Fruit fly (Drosophila melanogaster): ENCODE results near the gene CG32413.

The CG32413 gene

DNA sequence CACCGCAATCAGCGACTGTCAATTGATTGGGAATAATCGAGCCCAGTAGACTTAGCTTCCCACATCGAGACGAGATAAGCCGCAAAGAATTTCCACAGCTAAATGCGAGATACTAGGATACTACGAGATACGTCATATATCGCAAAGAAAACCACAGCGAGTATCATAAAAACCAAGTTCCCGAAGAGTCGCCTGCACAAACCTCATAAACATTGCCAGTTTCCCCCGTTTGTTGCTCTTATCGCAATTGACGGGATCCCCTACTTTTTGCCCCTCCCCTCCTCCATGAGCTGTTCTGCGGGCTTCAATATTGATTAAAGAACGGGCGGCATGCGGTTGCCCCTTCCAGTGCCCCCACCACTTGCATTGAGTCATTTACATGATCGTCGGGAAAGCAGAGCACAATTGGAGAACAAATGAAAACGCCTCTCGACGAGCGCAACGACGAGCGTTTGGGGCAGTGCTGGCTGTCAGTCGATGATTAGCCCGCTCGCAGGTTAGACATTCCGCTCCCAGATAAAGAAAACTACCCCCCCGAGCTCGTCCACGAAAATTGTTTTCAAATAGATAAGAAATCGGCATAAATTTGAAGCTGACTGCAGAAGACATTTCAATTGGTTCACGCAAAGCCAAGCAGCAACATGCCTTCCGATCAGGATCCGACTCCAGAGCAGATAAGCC lies 18.3 kb upstream of the CG32413 start, which contains the start of gene CG32407:
Gene CG32407 (plus strand): TSS at position 51 of the 681 bp plus-strand sequence.
- no peak for TF ChIP-seq CG17801 (GFP tag; optimal IDR thresholded peaks at IDR 0.05; ENCODE audit: partially characterized antibody)

DNA sequence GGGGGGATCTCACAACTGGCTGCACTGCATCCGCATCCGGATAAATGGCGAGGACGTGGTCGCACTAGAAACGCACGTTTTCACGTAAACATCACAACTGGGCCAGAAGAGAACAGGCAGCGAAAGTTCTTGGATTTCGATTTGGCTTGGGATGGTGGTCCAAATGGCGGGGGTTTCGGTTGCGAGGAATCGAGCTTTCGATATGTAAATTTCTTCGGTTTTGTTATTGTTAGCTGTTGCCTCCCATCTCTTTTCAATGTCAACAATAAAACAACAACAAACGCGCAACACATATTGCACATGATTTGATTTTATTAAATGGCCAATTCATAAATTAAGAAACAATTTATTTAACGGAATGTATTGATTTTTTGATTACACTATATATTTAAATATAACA lies 17.4 kb upstream of the CG32413 start, which contains the start of gene PXo:
Gene PXo (minus strand): TSS at position 101 of the 400 bp plus-strand sequence.
- no peak for TF ChIP-seq CG17801 (GFP tag; optimal IDR thresholded peaks at IDR 0.05; ENCODE audit: partially characterized antibody)

DNA sequence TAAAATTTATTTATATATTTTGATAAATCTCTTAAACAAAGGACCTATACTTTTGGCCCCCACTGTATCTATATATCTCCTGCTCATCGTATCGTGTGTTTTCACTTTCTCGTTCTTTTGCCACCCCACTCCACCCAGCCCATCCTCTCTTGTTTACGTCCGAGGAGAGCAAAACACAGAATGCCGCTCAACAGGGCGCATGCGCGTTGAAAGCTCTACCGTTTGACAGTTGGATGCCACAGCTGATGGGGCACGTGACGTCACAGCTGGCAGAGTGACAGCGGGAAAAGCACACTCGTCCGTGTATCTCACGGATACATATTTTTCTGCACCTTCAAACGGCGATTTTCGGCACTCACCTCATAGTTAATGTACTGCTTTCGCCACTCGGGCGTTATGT lies 16.9 kb upstream of the CG32413 start:
- no peak for TF ChIP-seq CG17801 (GFP tag; optimal IDR thresholded peaks at IDR 0.05; ENCODE audit: partially characterized antibody)

DNA sequence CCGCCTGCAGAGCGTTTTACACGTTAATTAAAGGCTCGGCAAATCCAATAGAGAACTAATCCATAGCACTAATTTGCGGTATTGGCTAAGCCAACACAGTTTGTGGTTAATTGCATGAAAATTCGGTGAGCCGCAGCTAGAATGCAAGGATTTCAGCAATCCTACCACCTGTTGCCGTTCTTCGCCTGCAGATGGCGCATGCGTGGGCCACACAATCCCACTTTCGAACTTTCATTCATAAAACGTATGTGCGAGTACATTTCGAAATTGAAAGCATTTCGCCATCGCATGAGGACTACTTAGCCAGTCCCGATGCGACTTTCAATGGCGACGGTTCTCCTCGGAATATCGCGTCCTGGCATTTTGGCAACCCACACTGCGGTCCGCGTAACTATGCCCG lies 3.2 kb upstream of the CG32413 start, which contains the start of gene CG13288:
Gene CG13288 (plus strand): TSS at position 305 of the 400 bp plus-strand sequence.
- TF ChIP-seq CG17801 (GFP tag; optimal IDR thresholded peaks at IDR 0.05; ENCODE audit: partially characterized antibody): no peak

DNA sequence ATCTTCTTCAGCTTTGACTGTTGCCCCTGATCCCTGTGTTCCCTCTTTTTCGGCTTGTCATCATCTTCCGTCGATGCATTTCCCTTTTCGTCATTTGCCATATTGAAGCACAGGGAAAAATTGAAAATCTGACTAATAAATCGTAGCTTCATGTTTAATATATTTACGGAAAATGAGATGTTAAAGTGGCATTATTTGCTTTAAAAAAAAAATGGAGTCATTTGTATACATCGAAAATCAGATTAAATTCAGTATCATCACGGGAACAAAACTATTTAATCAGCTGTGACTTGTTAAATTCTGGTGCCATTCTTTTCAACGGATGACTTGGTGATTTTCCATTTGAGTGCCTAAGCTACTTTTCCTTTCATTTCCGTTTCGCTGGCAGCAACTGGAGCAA lies 2.7 kb upstream of the CG32413 start, which contains the start of gene CG10486:
Gene CG10486 (minus strand): TSS at position 101 of the 400 bp plus-strand sequence.
- no peak for TF ChIP-seq CG17801 (GFP tag; optimal IDR thresholded peaks at IDR 0.05; ENCODE audit: partially characterized antibody)

DNA sequence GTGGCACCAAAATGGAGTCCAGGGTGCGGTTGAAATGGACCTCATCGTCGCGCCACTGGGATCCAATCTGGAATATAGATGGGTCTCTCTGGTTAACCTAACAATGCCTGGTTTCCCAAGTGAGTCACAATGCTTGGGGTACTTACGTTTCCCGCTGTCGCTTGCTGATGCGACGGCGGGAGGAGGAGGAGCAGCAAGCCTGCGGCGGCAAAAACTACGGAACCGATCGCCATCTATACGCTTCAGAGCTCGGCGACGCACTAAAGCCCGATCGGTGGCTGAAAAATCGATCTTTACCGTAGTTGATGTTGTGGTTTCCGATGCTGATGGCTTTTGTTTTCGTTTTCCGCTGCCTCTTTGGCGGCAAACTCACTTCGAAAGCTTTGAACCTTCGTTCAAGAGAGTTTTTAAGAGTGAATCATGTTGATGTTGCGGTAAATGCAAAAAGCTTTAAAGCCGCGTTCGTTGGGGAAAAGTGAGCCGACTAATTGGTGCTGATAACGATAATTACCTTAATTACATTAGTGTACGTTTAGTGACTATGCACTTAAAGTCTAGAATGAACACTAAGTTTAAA lies 1.6 kb downstream of the CG32413 start, which contains the start of gene QC:
Gene QC (minus strand): TSS at position 268 of the 577 bp plus-strand sequence.
- no peak for TF ChIP-seq CG17801 (GFP tag; optimal IDR thresholded peaks at IDR 0.05; ENCODE audit: partially characterized antibody)

DNA sequence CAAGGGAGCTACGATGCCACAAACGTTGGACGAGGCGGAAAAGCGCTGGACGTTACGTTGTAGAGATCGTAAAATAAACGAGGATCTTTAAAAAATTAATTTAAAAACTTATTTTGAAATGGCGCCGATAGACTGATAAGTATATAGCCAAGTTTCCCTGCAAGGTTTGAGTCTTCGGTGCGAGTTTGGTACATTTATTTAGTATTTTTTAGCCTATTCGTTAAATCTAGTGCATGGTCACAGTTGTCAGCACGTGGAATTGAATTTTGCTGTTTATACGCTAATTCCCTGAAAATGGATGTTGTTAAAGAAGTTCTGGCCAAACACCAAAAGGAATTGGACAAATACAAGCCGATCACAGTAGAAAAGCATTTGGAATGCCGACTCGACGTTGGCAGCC lies 4.5 kb downstream of the CG32413 start, which contains the start of gene CG32409:
Gene CG32409 (plus strand): TSS at position 224 of the 400 bp plus-strand sequence.
- TF ChIP-seq CG17801 (GFP tag; optimal IDR thresholded peaks at IDR 0.05; ENCODE audit: partially characterized antibody): peak; percentile 5

DNA sequence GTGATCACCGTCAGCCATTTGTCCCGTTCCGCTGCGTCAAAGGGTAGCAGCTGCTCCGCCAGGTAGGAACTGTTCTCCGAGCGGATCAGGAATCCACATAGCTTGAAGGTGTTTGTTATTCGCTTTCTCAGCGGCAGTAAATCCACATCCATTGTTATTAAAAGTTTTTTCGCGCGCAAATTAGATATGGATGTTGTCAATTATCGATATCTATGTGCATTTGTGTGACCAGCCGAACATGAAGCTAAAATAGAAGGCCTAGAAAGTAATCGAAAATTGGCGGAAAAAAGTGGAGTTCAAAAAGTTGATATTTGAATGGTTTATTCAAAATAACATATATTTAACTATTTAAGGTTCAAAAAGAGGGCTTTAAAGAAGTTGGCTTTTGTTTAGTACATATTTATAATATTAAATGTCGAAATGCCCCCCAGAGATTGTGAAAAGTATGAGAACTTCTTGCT lies 6.6 kb downstream of the CG32413 start, which contains the start of the genes PolE2 and CG5592:
Gene PolE2 (minus strand): TSS at position 208 of the 461 bp plus-strand sequence.
Gene CG5592 (plus strand): TSS at position 411 of the 461 bp plus-strand sequence.
- TF ChIP-seq CG17801 (GFP tag; optimal IDR thresholded peaks at IDR 0.05; ENCODE audit: partially characterized antibody): no peak

DNA sequence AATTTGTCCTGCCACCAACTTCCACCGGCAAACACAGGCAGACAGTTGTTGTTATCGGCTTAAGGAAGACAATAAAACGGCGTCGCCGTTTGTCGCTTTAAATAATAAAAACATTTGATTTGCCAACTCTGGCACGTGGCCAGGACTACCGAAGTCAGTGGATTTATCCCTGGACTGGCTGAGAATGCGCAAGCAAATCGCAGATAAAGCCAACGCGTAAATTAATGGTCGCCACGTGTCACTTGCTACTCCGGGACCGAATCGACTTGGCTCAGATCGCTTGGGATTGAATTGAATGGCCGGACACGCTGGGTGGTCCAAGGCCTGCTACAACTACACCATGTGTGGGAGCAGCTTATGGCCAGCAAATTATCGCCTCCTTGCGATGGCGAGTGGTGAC lies 10.8 kb downstream of the CG32413 start:
- TF ChIP-seq CG17801 (GFP tag; optimal IDR thresholded peaks at IDR 0.05; ENCODE audit: partially characterized antibody): no peak

DNA sequence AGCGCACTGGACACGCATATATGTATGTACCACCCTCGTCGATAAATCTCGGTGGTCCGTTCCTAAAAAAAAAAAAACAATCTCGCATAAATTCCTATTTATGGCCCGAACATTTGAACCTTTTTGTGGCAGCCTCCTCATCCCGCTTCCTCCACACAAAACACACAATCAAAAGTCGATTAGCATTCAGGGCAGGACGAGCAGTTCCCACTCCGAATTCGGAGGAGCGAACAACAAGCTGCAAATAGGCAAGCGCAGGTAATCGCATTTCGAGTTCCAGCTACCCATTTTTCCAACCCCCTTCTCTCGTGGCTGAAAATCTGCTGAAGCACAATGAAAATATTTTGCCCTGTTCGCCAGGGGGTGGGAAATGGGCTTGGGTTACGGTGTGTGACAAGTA lies 12.0 kb downstream of the CG32413 start:
- no peak for TF ChIP-seq CG17801 (GFP tag; optimal IDR thresholded peaks at IDR 0.05; ENCODE audit: partially characterized antibody)

DNA sequence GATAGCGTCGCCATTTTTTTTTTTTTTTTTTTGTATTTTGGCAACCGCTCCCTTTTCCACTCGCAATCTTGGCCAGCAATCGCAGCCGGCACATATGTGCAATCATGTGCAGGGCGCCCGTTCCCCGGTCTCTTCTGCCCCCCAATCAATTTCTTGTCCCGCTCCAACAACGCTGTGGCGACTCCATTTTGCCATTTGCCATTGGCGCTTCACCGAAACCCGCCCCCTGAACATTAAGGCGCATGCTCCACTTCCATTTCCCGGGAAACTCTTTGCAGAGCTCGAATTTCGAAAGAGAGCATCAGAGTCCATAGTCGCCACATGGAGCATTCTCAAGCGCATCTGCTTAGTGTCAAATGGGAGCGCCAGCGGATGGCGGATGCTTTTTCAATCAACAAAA lies 12.7 kb downstream of the CG32413 start:
- TF ChIP-seq CG17801 (GFP tag; optimal IDR thresholded peaks at IDR 0.05; ENCODE audit: partially characterized antibody): no peak

DNA sequence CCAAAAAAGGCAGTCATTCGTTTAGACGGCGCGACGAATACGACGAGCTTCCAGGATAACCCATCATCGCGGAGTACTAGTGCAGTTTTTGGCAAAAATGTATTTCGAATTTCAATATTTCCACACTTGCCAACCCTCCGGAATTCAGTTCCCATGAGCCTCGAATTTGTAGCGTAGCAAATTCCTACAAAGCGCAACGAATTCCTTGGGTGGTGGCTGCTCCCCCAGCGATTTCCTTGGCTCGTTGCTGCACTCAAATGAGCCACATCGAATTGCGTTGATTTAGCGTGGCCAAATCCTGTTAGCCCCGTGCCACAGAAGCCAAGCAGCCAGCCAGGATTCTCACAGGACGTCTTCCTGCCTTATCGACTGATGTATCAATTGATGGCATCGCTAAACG lies 19.1 kb downstream of the CG32413 start:
- no peak for TF ChIP-seq CG17801 (GFP tag; optimal IDR thresholded peaks at IDR 0.05; ENCODE audit: partially characterized antibody)

DNA sequence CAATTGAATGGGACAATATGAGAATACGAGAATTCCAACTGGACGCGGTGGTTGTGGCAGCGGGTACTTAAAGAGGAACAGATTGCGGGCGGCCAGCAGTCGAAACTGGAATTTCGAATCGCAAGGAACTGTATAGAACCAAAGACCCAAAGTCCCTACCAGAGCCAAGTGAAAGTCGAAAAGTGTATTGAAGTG lies 21.7 kb downstream of the CG32413 start, which contains the start of gene CG13287:
Gene CG13287 (plus strand): TSS at position 96 of the 195 bp plus-strand sequence.
- no peak for TF ChIP-seq CG17801 (GFP tag; optimal IDR thresholded peaks at IDR 0.05; ENCODE audit: partially characterized antibody)

DNA sequence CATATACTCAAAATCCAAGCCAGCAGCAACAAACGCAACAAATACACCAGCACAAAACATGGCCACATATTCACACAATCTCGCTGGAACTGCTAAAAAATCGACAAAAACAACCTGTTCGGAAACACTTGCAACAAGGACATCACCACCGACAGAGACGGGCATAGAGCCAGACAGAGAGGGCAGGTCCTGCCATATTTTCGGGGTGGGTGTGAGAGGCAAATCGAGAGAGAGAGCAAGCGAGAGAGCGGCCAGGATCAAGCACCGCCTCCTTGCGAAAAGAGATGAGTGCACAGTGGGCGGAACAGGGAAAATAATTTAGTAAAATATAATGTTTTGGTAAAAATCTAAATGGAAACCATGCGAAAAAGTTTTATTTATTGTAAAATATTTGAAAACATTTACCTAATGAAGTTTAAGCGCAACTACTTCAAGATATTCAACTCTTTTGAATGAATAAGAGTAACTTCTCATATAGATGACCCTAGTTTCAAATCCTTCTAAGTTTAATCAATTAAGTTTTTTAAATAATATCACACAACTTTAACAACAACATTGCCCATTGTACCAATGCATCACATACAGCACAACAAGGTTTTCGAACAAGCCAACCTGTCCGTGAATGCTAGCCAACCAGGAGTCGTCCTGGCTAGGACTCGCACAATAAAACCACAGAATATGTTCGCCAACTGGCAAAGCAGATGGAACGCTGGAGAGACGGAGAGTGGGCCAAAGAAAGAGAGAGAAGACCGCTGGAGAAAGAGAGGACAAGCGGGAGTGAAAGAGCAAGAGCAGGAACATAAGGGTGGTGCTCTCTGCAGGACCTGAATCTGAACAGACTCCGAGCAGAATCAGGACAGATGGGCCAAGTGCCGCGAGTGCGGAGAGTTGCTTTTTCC lies 22.3 kb downstream of the CG32413 start:
- TF ChIP-seq CG17801 (GFP tag; optimal IDR thresholded peaks at IDR 0.05; ENCODE audit: partially characterized antibody): no peak

DNA sequence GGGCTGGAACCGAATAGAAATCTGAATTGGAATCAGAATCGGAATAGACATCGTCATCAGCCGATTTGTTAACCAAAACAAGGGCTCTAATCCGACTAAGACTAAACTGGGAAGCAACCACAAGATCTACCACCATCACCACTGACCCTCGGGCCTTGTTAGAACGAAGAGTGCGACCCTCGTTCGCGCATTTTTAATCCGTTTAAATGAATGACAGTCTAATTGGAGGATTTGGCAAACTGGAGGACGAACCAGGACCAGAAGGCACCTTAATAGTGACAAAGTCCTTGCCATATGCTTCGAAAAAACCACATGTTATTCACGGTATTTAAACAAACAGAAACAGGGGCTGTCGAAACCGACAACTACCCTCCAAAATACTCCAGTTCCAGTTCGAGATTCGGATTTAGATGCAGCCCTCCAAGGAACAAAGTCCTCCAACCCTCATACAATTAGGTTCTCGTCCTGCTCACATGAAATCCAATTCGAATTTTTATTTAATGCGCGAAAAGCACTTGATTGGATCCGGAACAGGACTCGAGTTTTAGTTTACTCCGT lies 25.0 kb downstream of the CG32413 start:
- TF ChIP-seq CG17801 (GFP tag; optimal IDR thresholded peaks at IDR 0.05; ENCODE audit: partially characterized antibody): no peak

Data from ovary, adult (tissue).